Worm (Caenorhabditis elegans) whole organism, L2 larva: Measurements from ENCODE around the gene srx-14.

ENCODE experiments used
- F13H6.1 ChIP-seq: sonication (generic microtip); optimal IDR thresholded peaks from 2 replicates; lab custom pipeline; 2016; ENCODE audit warnings: missing genetic modification characterization, missing compliant biosample characterization
- R02D3.7 ChIP-seq: fragments of 150-350 bp; optimal IDR thresholded peaks from 2 replicates; lab custom pipeline; 2014; ENCODE audit warnings: missing biosample characterization, missing genetic modification characterization
- Y55F3AM.14 ChIP-seq: fragments of 200-800 bp; sonication (Bioruptor generic); optimal IDR thresholded peaks from 2 replicates; lab custom pipeline; 2018; ENCODE audit warnings: mild to moderate bottlenecking, missing genetic modification characterization, missing compliant biosample characterization
- aly-2 ChIP-seq: fragments of 150-350 bp; optimal IDR thresholded peaks from 2 replicates; lab custom pipeline; 2014; ENCODE audit warnings: missing biosample characterization, missing genetic modification characterization
- blmp-1 ChIP-seq: sonication (generic microtip); optimal IDR thresholded peaks from 2 replicates; lab custom pipeline; 2017; ENCODE audit warnings: missing genetic modification characterization, mild to moderate bottlenecking, missing compliant biosample characterization, antibody characterized with exemption, moderate library complexity; ENCODE audit not compliant: insufficient read depth
- crh-2 ChIP-seq: sonication (generic microtip); optimal IDR thresholded peaks from 2 replicates; lab custom pipeline; 2017; ENCODE audit warnings: missing biosample characterization, missing genetic modification characterization
- dmd-4 ChIP-seq: sonication (generic microtip); optimal IDR thresholded peaks from 2 replicates; lab custom pipeline; 2017; ENCODE audit warnings: missing biosample characterization, missing genetic modification characterization
- egl-27 ChIP-seq: sonication (generic microtip); optimal IDR thresholded peaks from 3 replicates; lab custom pipeline; 2017; ENCODE audit warnings: missing biosample characterization, missing genetic modification reagents, missing genetic modification characterization
- elt-3 ChIP-seq: sonication (generic microtip); optimal IDR thresholded peaks from 2 replicates; lab custom pipeline; 2017; ENCODE audit warnings: missing biosample characterization, missing genetic modification characterization
- fos-1 ChIP-seq: fragments of 150-350 bp; optimal IDR thresholded peaks from 2 replicates; lab custom pipeline; 2014; ENCODE audit warnings: missing biosample characterization, missing genetic modification characterization
- lin-39 ChIP-seq: fragments of 150-350 bp; optimal IDR thresholded peaks from 2 replicates; lab custom pipeline; 2014; ENCODE audit warnings: missing biosample characterization, missing genetic modification reagents, missing genetic modification characterization
- mbf-1 ChIP-seq: sonication (generic microtip); optimal IDR thresholded peaks from 2 replicates; lab custom pipeline; 2017; ENCODE audit warnings: missing biosample characterization, missing genetic modification characterization
- nhr-10 ChIP-seq: sonication (generic microtip); optimal IDR thresholded peaks from 2 replicates; lab custom pipeline; 2017; ENCODE audit warnings: missing biosample characterization, missing genetic modification characterization
- nhr-12 ChIP-seq: fragments of 150-350 bp; optimal IDR thresholded peaks from 2 replicates; lab custom pipeline; 2014; ENCODE audit warnings: missing biosample characterization, missing genetic modification characterization
- nhr-129 ChIP-seq: fragments of 150-350 bp; optimal IDR thresholded peaks from 2 replicates; lab custom pipeline; 2014; ENCODE audit warnings: missing biosample characterization, missing genetic modification characterization
- nhr-21 ChIP-seq: fragments of 150-350 bp; optimal IDR thresholded peaks from 2 replicates; lab custom pipeline; 2014; ENCODE audit warnings: missing biosample characterization, missing genetic modification characterization
- nhr-23 ChIP-seq: fragments of 150-350 bp; optimal IDR thresholded peaks from 2 replicates; lab custom pipeline; 2014; ENCODE audit warnings: missing biosample characterization, missing genetic modification reagents, missing genetic modification characterization
- nhr-237 ChIP-seq: fragments of 150-350 bp; optimal IDR thresholded peaks from 2 replicates; lab custom pipeline; 2014; ENCODE audit warnings: missing biosample characterization, missing genetic modification characterization
- nhr-25 ChIP-seq: fragments of 150-350 bp; sonication (generic microtip); optimal IDR thresholded peaks from 3 replicates; lab custom pipeline; 2014; ENCODE audit warnings: missing biosample characterization, missing genetic modification characterization
- nhr-6 ChIP-seq: fragments of 150-350 bp; optimal IDR thresholded peaks from 2 replicates; lab custom pipeline; 2014; ENCODE audit warnings: missing biosample characterization, missing genetic modification characterization
- peb-1 ChIP-seq: fragments of 150-350 bp; optimal IDR thresholded peaks from 2 replicates; lab custom pipeline; 2014; ENCODE audit warnings: missing biosample characterization, missing genetic modification characterization
- sem-4 ChIP-seq: fragments of 150-350 bp; optimal IDR thresholded peaks from 2 replicates; lab custom pipeline; 2014; ENCODE audit warnings: missing biosample characterization, missing genetic modification reagents, missing genetic modification characterization
- skn-1 ChIP-seq: sonication (generic microtip); optimal IDR thresholded peaks from 2 replicates; lab custom pipeline; 2017; ENCODE audit warnings: missing biosample characterization, missing genetic modification characterization
- sma-9 ChIP-seq, 2 experiments: fragments of 150-350 bp in 1 of 2; sonication (generic microtip) in 1 of 2; optimal IDR thresholded peaks; 2 replicates each; lab custom pipeline; 2014 to 2016; ENCODE audit warnings: missing genetic modification characterization in 2 of 2, mild to moderate bottlenecking in 1 of 2, missing biosample characterization in 1 of 2, missing compliant biosample characterization in 1 of 2, missing genetic modification reagents in 1 of 2, moderate library complexity in 1 of 2
- snpc-4 ChIP-seq: fragments of 150-350 bp; optimal IDR thresholded peaks from 2 replicates; lab custom pipeline; 2014; ENCODE audit warnings: missing biosample characterization, missing genetic modification characterization
- unc-39 ChIP-seq: fragments of 150-350 bp; optimal IDR thresholded peaks from 2 replicates; lab custom pipeline; 2014; ENCODE audit warnings: missing biosample characterization, missing genetic modification characterization
- unc-55 ChIP-seq: fragments of 150-350 bp; sonication (generic microtip); optimal IDR thresholded peaks from 3 replicates; lab custom pipeline; 2014; ENCODE audit warnings: missing biosample characterization, missing genetic modification reagents, missing genetic modification characterization
- unc-62 ChIP-seq: fragments of 150-350 bp; optimal IDR thresholded peaks from 2 replicates; lab custom pipeline; 2014; ENCODE audit warnings: missing biosample characterization, missing genetic modification reagents, missing genetic modification characterization
- zag-1 ChIP-seq: fragments of 150-350 bp; optimal IDR thresholded peaks from 2 replicates; lab custom pipeline; 2014; ENCODE audit warnings: missing biosample characterization, missing genetic modification characterization
- ztf-1 ChIP-seq: fragments of 200-800 bp; sonication (Bioruptor generic); conservative IDR thresholded peaks from 2 replicates; pipeline ENCODE4 v1.3.6; 2022; ENCODE audit warnings: missing genetic modification characterization, missing compliant biosample characterization
- ztf-11 ChIP-seq: sonication (generic microtip); optimal IDR thresholded peaks from 2 replicates; lab custom pipeline; 2017; ENCODE audit warnings: missing biosample characterization, missing genetic modification characterization
- ztf-4 ChIP-seq: fragments of 150-350 bp; optimal IDR thresholded peaks from 2 replicates; lab custom pipeline; 2014; ENCODE audit warnings: missing biosample characterization, missing genetic modification characterization

Gene srx-14

DNA sequence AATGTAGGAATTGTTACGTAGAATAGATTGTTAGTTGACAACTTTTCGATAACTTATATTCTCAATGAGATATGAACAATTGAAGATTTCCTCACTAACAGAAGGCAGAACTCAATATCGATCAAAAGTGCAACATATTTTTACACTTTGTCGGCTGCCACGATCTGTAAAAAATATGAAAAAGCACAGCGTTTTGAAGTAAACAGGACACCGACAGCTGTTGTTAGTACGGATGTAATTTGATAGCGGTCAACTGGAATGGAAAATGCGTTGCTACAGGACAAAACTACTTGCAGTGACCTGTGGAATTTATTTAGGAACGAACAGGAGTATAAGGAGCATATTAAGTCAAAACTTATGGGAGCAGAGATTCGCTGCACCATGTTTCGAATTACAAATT, 7.5 kb downstream of the srx-14 start:
- TF ChIP-seq F13H6.1 (tag; lab: Kevin White, UChicago) (peak; percentile 52), mbf-1 (tag; lab: Kevin White, UChicago) (no peak)

DNA sequence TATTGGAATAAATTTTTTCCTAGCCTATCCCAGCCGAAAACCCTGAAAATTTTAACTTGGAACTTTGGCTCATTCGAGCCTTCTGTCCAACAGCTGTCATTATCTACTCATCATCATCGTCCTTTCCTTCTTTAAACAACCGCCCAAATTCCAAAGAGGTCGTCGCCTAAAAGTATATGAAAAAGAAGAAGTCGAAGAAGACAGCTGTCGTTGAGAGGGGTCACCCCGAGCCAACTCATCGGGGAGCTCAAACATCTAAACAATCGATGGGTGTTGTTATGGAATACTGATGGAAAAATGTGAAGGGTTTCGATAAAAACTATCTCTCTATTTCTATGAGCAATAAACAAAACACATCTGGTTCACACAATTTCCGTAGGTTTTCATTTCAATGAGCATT, 8.4 kb downstream of the srx-14 start:
- TF ChIP-seq skn-1 (tag; lab: Kevin White, UChicago) (no peak), F13H6.1 (tag; lab: Kevin White, UChicago) (peak; percentile 46), nhr-129 (tag; lab: Kevin White, UChicago) (peak; percentile 47), sma-9 (GFP tag; optimal IDR thresholded peaks at IDR 0.05; lab: Kevin White, UChicago) (peak; percentile 2), sma-9 (tag; optimal IDR thresholded peaks at IDR 0.05; lab: Kevin White, UChicago) (no peak)

DNA sequence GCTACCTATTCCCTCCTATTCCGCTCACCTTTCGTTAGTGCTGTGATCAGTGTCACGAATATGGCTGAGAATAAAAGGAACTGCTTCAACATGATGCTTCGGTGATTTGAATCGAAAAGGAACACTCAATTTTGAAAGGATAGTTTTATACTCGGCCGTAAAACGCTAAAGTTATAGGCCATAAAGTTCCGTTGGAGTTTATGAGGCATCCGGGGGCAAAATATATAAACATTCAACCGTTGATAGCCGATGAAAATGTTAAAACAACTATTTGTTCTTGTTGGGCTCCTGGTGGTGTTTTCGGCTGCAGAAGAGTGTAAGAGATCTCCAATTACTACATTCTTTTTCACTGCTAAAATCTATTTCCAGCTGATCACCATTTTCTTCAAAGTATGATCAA, 9.0 kb downstream of the srx-14 start, which contains the start of the genes C44B12.9 and C44B12.3:
Gene C44B12.9 (minus strand): TSS at position 101 of the 400 bp plus-strand sequence.
Gene C44B12.3 (plus strand): TSS at position 249 of the 400 bp plus-strand sequence.
- no peak for TF ChIP-seq unc-55
- no peak for TF ChIP-seq crh-2 (tag; lab: Kevin White, UChicago)
- no peak for TF ChIP-seq skn-1 (tag; lab: Kevin White, UChicago)
- no peak for TF ChIP-seq ztf-1 (GFP tag; lab: Robert Waterston, UW)
- no peak for TF ChIP-seq ztf-4 (tag; lab: Kevin White, UChicago)
- no peak for TF ChIP-seq blmp-1 (tag; lab: Kevin White, UChicago)
- TF ChIP-seq zag-1 = no peak
- TF ChIP-seq unc-62 (GFP tag; lab: Kevin White, UChicago) = no peak
- no peak for TF ChIP-seq Y55F3AM.14 (GFP tag; lab: Kevin White, UChicago)
- TF ChIP-seq aly-2 = no peak
- TF ChIP-seq mbf-1 (tag; lab: Kevin White, UChicago) = no peak
- no peak for TF ChIP-seq egl-27 (tag; lab: Kevin White, UChicago)
- TF ChIP-seq fos-1 (tag; lab: Kevin White, UChicago) = no peak
- TF ChIP-seq lin-39 (tag; lab: Kevin White, UChicago) = no peak
- TF ChIP-seq nhr-21 (tag; lab: Kevin White, UChicago) = no peak
- TF ChIP-seq dmd-4 (tag; lab: Kevin White, UChicago) = no peak
- TF ChIP-seq, all 48 proteins: peak for 0

DNA sequence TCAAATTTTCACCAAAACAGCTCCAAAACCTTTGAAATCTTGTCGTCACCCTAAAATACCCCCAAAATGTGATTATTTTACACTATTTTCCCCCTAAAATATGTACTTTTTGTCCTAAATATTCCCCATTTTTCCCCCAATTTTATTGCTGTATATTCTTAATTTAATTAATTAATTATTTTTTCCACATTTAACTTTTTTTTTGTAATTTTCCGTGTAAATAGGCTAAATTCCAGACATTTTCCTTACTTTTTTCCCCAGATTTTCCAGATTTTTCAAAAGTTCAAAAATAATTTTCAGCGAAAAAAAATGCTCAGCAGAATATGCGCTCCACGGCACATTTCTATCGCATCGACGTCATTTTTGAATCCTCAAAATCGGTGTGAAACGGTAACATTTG, 16.4 kb downstream of the srx-14 start, which contains the start of gene cox-18:
Gene cox-18 (plus strand): TSS at position 301 of the 400 bp plus-strand sequence.
- no peak for TF ChIP-seq snpc-4 (tag; lab: Kevin White, UChicago)
- no peak for TF ChIP-seq ztf-11 (tag; lab: Kevin White, UChicago)
- TF ChIP-seq mbf-1 (tag; lab: Kevin White, UChicago) = no peak
- no peak for TF ChIP-seq nhr-6
- no peak for TF ChIP-seq unc-39 (tag; lab: Kevin White, UChicago)
- TF ChIP-seq F13H6.1 (tag; lab: Kevin White, UChicago) = no peak
- no peak for TF ChIP-seq ztf-4 (tag; lab: Kevin White, UChicago)
- TF ChIP-seq sma-9 (GFP tag; optimal IDR thresholded peaks at IDR 0.05; lab: Kevin White, UChicago) = no peak
- TF ChIP-seq sma-9 (tag; optimal IDR thresholded peaks at IDR 0.05; lab: Kevin White, UChicago) = no peak
- TF ChIP-seq ztf-1 (GFP tag; lab: Robert Waterston, UW) = no peak
- no peak for TF ChIP-seq nhr-237 (tag; lab: Kevin White, UChicago)
- no peak for TF ChIP-seq Y55F3AM.14 (GFP tag; lab: Kevin White, UChicago)
- no peak for TF ChIP-seq dmd-4 (tag; lab: Kevin White, UChicago)

DNA sequence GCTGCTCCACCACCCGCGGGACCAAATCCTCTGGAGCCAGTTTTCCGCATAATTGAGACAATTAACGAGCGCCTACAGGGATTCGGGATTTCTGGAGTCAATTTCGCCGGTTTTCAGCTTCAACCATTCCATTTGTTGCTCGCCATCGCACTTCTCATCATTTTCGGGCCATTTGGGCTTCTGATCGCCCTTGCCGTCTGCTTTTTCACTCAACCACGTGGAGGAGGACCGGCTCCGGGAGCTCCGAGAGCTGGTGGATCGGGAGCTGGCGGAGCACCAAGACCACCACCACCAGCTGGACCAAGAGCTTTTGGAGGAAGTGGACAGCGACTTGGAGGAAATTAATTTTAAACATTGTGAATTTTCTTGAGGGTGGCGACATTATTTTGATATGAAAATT, 17.4 kb downstream of the srx-14 start:
- no peak for TF ChIP-seq mbf-1 (tag; lab: Kevin White, UChicago)
- TF ChIP-seq nhr-12 = no peak
- no peak for TF ChIP-seq lin-39 (tag; lab: Kevin White, UChicago)
- TF ChIP-seq skn-1 (tag; lab: Kevin White, UChicago) = no peak
- no peak for TF ChIP-seq ztf-1 (GFP tag; lab: Robert Waterston, UW)
- TF ChIP-seq nhr-23 (tag; lab: Kevin White, UChicago) = no peak
- no peak for TF ChIP-seq Y55F3AM.14 (GFP tag; lab: Kevin White, UChicago)
- TF ChIP-seq sem-4 (tag; lab: Kevin White, UChicago) = no peak
- no peak for TF ChIP-seq nhr-21 (tag; lab: Kevin White, UChicago)
- no peak for TF ChIP-seq R02D3.7 (tag; lab: Kevin White, UChicago)
- TF ChIP-seq nhr-25 (tag; lab: Kevin White, UChicago) = no peak
- no peak for TF ChIP-seq peb-1 (tag; lab: Kevin White, UChicago)
- TF ChIP-seq nhr-10 (tag; lab: Kevin White, UChicago) = no peak
- TF ChIP-seq elt-3 (tag; lab: Kevin White, UChicago) = no peak
- TF ChIP-seq unc-39 (tag; lab: Kevin White, UChicago) = no peak
